Worm (Caenorhabditis elegans): ENCODE measurements around the gene ent-5.

ce11 chrX:4651428-4651827 is 2.4 kb upstream of the ent-5 start:
- TF ChIP-seq W03F9.2 (tag; optimal IDR thresholded peaks at IDR 0.05), result no peak
- TF ChIP-seq dao-5 (tag; optimal IDR thresholded peaks at IDR 0.05), result no peak
- no peak for TF ChIP-seq him-1 (tag; optimal IDR thresholded peaks at IDR 0.05)

Measured in whole organism, L4/young adult.